Fruit fly (Drosophila melanogaster) whole organism, adult: ENCODE measurements around the gene CG9257.

Experiments used
- CG14711 ChIP-seq: fragments of 200-800 bp; sonication (Bioruptor generic); optimal IDR thresholded peaks from 2 replicates; lab custom pipeline; 2018; ENCODE audit warnings: missing biosample characterization, mild to moderate bottlenecking, missing genetic modification characterization, moderate library complexity
- CG5204 ChIP-seq: fragments of 200-800 bp; sonication (Bioruptor generic); optimal IDR thresholded peaks from 2 replicates; lab custom pipeline; 2016; ENCODE audit warnings: missing biosample characterization, missing genetic modification characterization
- Clk ChIP-seq: fragments of 200-800 bp; sonication (Bioruptor generic); optimal IDR thresholded peaks from 2 replicates; lab custom pipeline; 2017; ENCODE audit warnings: missing biosample characterization, missing genetic modification characterization
- bab1 ChIP-seq: fragments of 200-800 bp; sonication (Bioruptor generic); optimal IDR thresholded peaks from 3 replicates; lab custom pipeline; 2019; ENCODE audit warnings: missing biosample characterization, mild to moderate bottlenecking, missing genetic modification characterization, moderate library complexity
- cic ChIP-seq: fragments of 200-800 bp; sonication (Bioruptor generic); optimal IDR thresholded peaks from 2 replicates; lab custom pipeline; 2017; ENCODE audit warnings: missing biosample characterization, mild to moderate bottlenecking, missing genetic modification characterization, moderate library complexity
- cnc ChIP-seq, 2 experiments: fragments of >200 bp; optimal IDR thresholded peaks; 2 replicates each; lab custom pipeline; 2017
- kay ChIP-seq: fragments of 200-800 bp; sonication (Bioruptor generic); peaks from one replicate; lab custom pipeline; 2016; ENCODE audit warnings: missing biosample characterization, missing genetic modification characterization, borderline replicate concordance
- pad ChIP-seq: fragments of 200-800 bp; sonication (Bioruptor generic); optimal IDR thresholded peaks from 3 replicates; lab custom pipeline; 2017; ENCODE audit warnings: missing biosample characterization, missing genetic modification characterization, mild to moderate bottlenecking, moderate library complexity, missing genetic modification reagents

DNA sequence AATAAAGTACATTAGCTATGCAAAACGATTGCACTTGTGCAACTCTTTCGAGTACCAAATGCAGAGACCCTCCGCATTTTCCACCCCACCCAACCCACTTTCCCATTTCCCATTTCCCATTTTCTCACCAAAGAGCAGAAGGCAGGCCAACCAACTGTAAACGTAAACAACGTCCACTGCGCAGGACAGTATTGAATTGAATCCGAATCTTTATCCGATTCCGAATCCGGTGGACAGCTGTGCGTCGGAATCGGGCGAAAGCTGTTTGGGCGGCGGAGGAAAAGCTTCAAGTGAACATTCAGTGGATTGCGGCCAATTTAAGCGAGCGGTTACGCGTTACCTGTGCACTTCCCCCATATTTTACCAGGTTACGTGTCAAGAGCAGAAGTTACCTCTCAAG, 27.4 kb upstream of the CG9257 start, which contains the start of gene tadr:
- TF ChIP-seq Clk (no peak), bab1 (GFP tag; lab: Kevin White, UChicago) (no peak), CG5204 (GFP tag; lab: Kevin White, UChicago) (no peak), pad (no peak), kay (no peak), cic (no peak), CG14711 (tag; lab: Kevin White, UChicago) (no peak), cnc (optimal IDR thresholded peaks at IDR 0.05; lab: Kevin White, UChicago) (no peak)
